Worm (Caenorhabditis elegans) whole organism, L1 larva: ENCODE results near the gene wht-4.
"Not testable (repeated sequence)": the region's sequence is repeated elsewhere in the genome, so short reads cannot be mapped to it uniquely, and the experiment has no call there.

Experiments
- C04F5.9 ChIP-seq: sonication (generic microtip); optimal IDR thresholded peaks from 2 replicates; lab custom pipeline; 2016; ENCODE audit warnings: missing genetic modification characterization, missing compliant biosample characterization
- aha-1 ChIP-seq: fragments of 150-350 bp; optimal IDR thresholded peaks from 2 replicates; lab custom pipeline; 2014; ENCODE audit warnings: missing biosample characterization, missing genetic modification characterization
- ceh-63 ChIP-seq: fragments of 200-800 bp; sonication (Bioruptor generic); optimal IDR thresholded peaks from 2 replicates; lab custom pipeline; 2018; ENCODE audit warnings: mild to moderate bottlenecking, missing genetic modification characterization, missing compliant biosample characterization
- ceh-88 ChIP-seq: fragments of 200-800 bp; sonication (Bioruptor generic); IDR thresholded peaks from 2 replicates; pipeline ENCODE4 v1.3.6; 2022; ENCODE audit warnings: missing genetic modification characterization, missing compliant biosample characterization
- efl-1 ChIP-seq, 4 experiments: fragments of 150-350 bp; optimal IDR thresholded peaks in 3 of 4; peaks in 1 of 4; 1 replicate in 1 of 4; 2 replicates in 3 of 4; lab custom pipeline; 2014; ENCODE audit warnings: missing biosample characterization in 2 of 4, missing genetic modification characterization in 2 of 4, missing genetic modification reagents in 2 of 4
- efl-3 ChIP-seq: fragments of 200-800 bp; sonication (Bioruptor generic); optimal IDR thresholded peaks from 2 replicates; lab custom pipeline; 2018; ENCODE audit warnings: mild to moderate bottlenecking, missing genetic modification characterization, missing compliant biosample characterization
- elt-2 ChIP-seq: sonication (generic microtip); optimal IDR thresholded peaks from 2 replicates; lab custom pipeline; 2016; ENCODE audit warnings: missing genetic modification characterization, mild to moderate bottlenecking, inconsistent platforms, missing compliant biosample characterization, missing genetic modification reagents
- elt-3 ChIP-seq, 6 experiments: fragments of 150-350 bp in 1 of 6; sonication (generic microtip); optimal IDR thresholded peaks; 2 replicates each; lab custom pipeline; 2017 to 2018; ENCODE audit warnings: missing biosample characterization in 6 of 6, missing genetic modification characterization in 6 of 6, inconsistent platforms in 1 of 6
- ets-5 ChIP-seq: fragments of 200-800 bp; sonication (Bioruptor generic); IDR thresholded peaks from 2 replicates; pipeline ENCODE4 v1.3.6; 2022; ENCODE audit warnings: missing genetic modification characterization, missing compliant biosample characterization
- fkh-10 ChIP-seq: sonication (generic microtip); optimal IDR thresholded peaks from 2 replicates; lab custom pipeline; 2017; ENCODE audit warnings: missing biosample characterization, missing genetic modification reagents, missing genetic modification characterization
- fos-1 ChIP-seq: fragments of 150-350 bp; optimal IDR thresholded peaks from 2 replicates; lab custom pipeline; 2014; ENCODE audit warnings: missing biosample characterization, missing genetic modification characterization
- hlh-17 ChIP-seq: fragments of 200-800 bp; sonication (Bioruptor generic); optimal IDR thresholded peaks from 2 replicates; lab custom pipeline; 2018; ENCODE audit warnings: missing genetic modification characterization, mild to moderate bottlenecking, missing compliant biosample characterization, moderate library complexity, borderline replicate concordance
- isw-1 ChIP-seq: fragments of 200-800 bp; sonication (Bioruptor generic); IDR thresholded peaks from 2 replicates; pipeline ENCODE4 v1.3.6; 2022; ENCODE audit warnings: missing genetic modification characterization, missing compliant biosample characterization
- jun-1 ChIP-seq: fragments of 150-350 bp; optimal IDR thresholded peaks from 2 replicates; lab custom pipeline; 2014; ENCODE audit warnings: missing biosample characterization, missing genetic modification reagents, missing genetic modification characterization
- lin-13 ChIP-seq: fragments of 150-350 bp; optimal IDR thresholded peaks from 2 replicates; lab custom pipeline; 2014; ENCODE audit warnings: missing biosample characterization, missing genetic modification reagents, missing genetic modification characterization
- lin-15B ChIP-seq: fragments of 150-350 bp; sonication (generic microtip); optimal IDR thresholded peaks from 3 replicates; lab custom pipeline; 2014; ENCODE audit warnings: missing biosample characterization, missing genetic modification characterization
- lin-35 ChIP-seq, 2 experiments: fragments of 150-350 bp; optimal IDR thresholded peaks; 2 replicates each; lab custom pipeline; 2014; ENCODE audit warnings: missing biosample characterization in 2 of 2, missing genetic modification characterization in 2 of 2, missing genetic modification reagents in 2 of 2
- lin-39 ChIP-seq: fragments of 150-350 bp; optimal IDR thresholded peaks from 2 replicates; lab custom pipeline; 2014; ENCODE audit warnings: missing biosample characterization, missing genetic modification reagents, missing genetic modification characterization
- mab-9 ChIP-seq: fragments of 200-800 bp; sonication (Bioruptor generic); IDR thresholded peaks from 2 replicates; pipeline ENCODE4 v1.3.6; 2022; ENCODE audit warnings: missing genetic modification reagents, missing genetic modification characterization, missing compliant biosample characterization
- mdl-1 ChIP-seq, 2 experiments: fragments of 150-350 bp; optimal IDR thresholded peaks; 2 replicates each; lab custom pipeline; 2014 to 2017; ENCODE audit warnings: missing biosample characterization in 2 of 2, missing genetic modification characterization in 2 of 2, inconsistent platforms in 1 of 2
- mef-2 ChIP-seq: fragments of 150-350 bp; optimal IDR thresholded peaks from 2 replicates; lab custom pipeline; 2014; ENCODE audit warnings: missing biosample characterization, missing genetic modification characterization
- nhr-11 ChIP-seq: fragments of 150-350 bp; optimal IDR thresholded peaks from 2 replicates; lab custom pipeline; 2014; ENCODE audit warnings: missing biosample characterization, missing genetic modification characterization
- nhr-90 ChIP-seq: sonication (generic microtip); optimal IDR thresholded peaks from 2 replicates; lab custom pipeline; 2016; ENCODE audit warnings: mild to moderate bottlenecking, missing genetic modification characterization, missing compliant biosample characterization; ENCODE audit not compliant: poor library complexity
- pag-3 ChIP-seq: sonication (generic microtip); optimal IDR thresholded peaks from 2 replicates; lab custom pipeline; 2017; ENCODE audit warnings: missing genetic modification characterization, mild to moderate bottlenecking, missing compliant biosample characterization, antibody characterized with exemption, borderline replicate concordance; ENCODE audit not compliant: insufficient read depth
- rnt-1 ChIP-seq: sonication (generic microtip); optimal IDR thresholded peaks from 2 replicates; lab custom pipeline; 2016; ENCODE audit warnings: mild to moderate bottlenecking, missing genetic modification characterization, moderate library complexity, missing compliant biosample characterization
- tbx-2 ChIP-seq: sonication (generic microtip); optimal IDR thresholded peaks from 2 replicates; lab custom pipeline; 2016; ENCODE audit warnings: missing genetic modification characterization, missing compliant biosample characterization
- tlp-1 ChIP-seq: fragments of 150-350 bp; optimal IDR thresholded peaks from 2 replicates; lab custom pipeline; 2014; ENCODE audit warnings: missing biosample characterization, missing genetic modification characterization
- unc-130 ChIP-seq: fragments of 150-350 bp; optimal IDR thresholded peaks from 2 replicates; lab custom pipeline; 2017; ENCODE audit warnings: missing biosample characterization, missing genetic modification characterization, inconsistent platforms
- unc-30 ChIP-seq: sonication (generic microtip); optimal IDR thresholded peaks from 2 replicates; lab custom pipeline; 2017; ENCODE audit warnings: missing biosample characterization, missing genetic modification characterization
- unc-86 ChIP-seq: sonication (generic microtip); optimal IDR thresholded peaks from 2 replicates; lab custom pipeline; 2016; ENCODE audit warnings: missing genetic modification characterization, missing compliant biosample characterization
- unc-98 ChIP-seq: fragments of 200-800 bp; sonication (Bioruptor generic); IDR thresholded peaks from 2 replicates; pipeline ENCODE4 v1.3.6; 2022; ENCODE audit warnings: missing genetic modification characterization, missing compliant biosample characterization
- vab-15 ChIP-seq: sonication (generic microtip); optimal IDR thresholded peaks from 2 replicates; lab custom pipeline; 2017; ENCODE audit warnings: missing genotype, mild to moderate bottlenecking, missing genetic modification characterization, missing compliant biosample characterization
- zag-1 ChIP-seq: fragments of 150-350 bp; optimal IDR thresholded peaks from 2 replicates; lab custom pipeline; 2014; ENCODE audit warnings: missing biosample characterization, missing genetic modification characterization
- ztf-4 ChIP-seq: fragments of 150-350 bp; optimal IDR thresholded peaks from 2 replicates; lab custom pipeline; 2014; ENCODE audit warnings: missing biosample characterization, missing genetic modification characterization

Gene wht-4

ce11 chrII:3277686-3278085 is 1.0 kb upstream of the wht-4 start, which contains the start of gene F02E11.4:
Gene F02E11.4, minus strand, starts transcription at chrII:3277786.
- TF ChIP-seq isw-1 (GFP tag; lab: Robert Waterston, UW) (no peak), unc-30 (no peak), fos-1 (tag; lab: Kevin White, UChicago) (no peak)
- TF ChIP-seq, all 84 proteins: peak for 0

ce11 chrII:3282353-3282752 is 3.6 kb downstream of the wht-4 start, which contains the start of gene nep-13:
Gene nep-13, plus strand, starts transcription at chrII:3282653.
- no peak for TF ChIP-seq mab-9
- TF ChIP-seq vab-15 (tag; lab: Kevin White, UChicago): no peak
- TF ChIP-seq unc-130 (tag; lab: Kevin White, UChicago): no peak
- TF ChIP-seq C04F5.9 (tag; lab: Kevin White, UChicago): no peak
- TF ChIP-seq unc-98 (GFP tag; lab: Robert Waterston, UW): no peak
- TF ChIP-seq elt-3 (tag; optimal IDR thresholded peaks at IDR 0.05; lab: Kevin White, UChicago): no peak
- no peak for TF ChIP-seq tlp-1 (tag; lab: Kevin White, UChicago)
- TF ChIP-seq mef-2: no peak
- TF ChIP-seq aha-1 (tag; lab: Kevin White, UChicago): no peak
- TF ChIP-seq unc-86 (tag; lab: Kevin White, UChicago): no peak
- no peak for TF ChIP-seq jun-1 (tag; lab: Kevin White, UChicago)
- TF ChIP-seq, all 84 proteins: peak for 0

ce11 chrII:3284558-3284957 is 5.8 kb downstream of the wht-4 start, which contains the start of gene scl-15:
Gene scl-15, minus strand, starts transcription at chrII:3284658.
- TF ChIP-seq ets-5 (GFP tag; lab: Robert Waterston, UW) (no peak), isw-1 (GFP tag; lab: Robert Waterston, UW) (no peak), aha-1 (tag; lab: Kevin White, UChicago) (no peak), ztf-4 (tag; lab: Kevin White, UChicago) (no peak)

- no peak for TF ChIP-seq efl-3
- no peak for TF ChIP-seq rnt-1 (tag; lab: Kevin White, UChicago)
- no peak for TF ChIP-seq fkh-10 (GFP tag; lab: Kevin White, UChicago)
- TF ChIP-seq lin-13 (GFP tag; lab: Kevin White, UChicago): no peak
These were observed 8.3 kb downstream of the wht-4 start, which contains the start of gene sri-63 for ce11 chrII:3287073-3287472. Gene sri-63, plus strand, starts transcription at chrII:3287373.

- TF ChIP-seq ceh-63; tlp-1 (tag; lab: Kevin White, UChicago); lin-15B: not testable (repeated sequence)
These were observed 11.8 kb downstream of the wht-4 start, which contains the start of gene F39E9.14 for ce11 chrII:3290544-3290943. Gene F39E9.14, minus strand, starts transcription at chrII:3290644.

ce11 chrII:3295193-3295592 is 16.5 kb downstream of the wht-4 start, which contains the start of gene btb-17:
Gene btb-17, plus strand, starts transcription at chrII:3295405.
- TF ChIP-seq aha-1 (tag; lab: Kevin White, UChicago) (no peak), mdl-1 (tag; optimal IDR thresholded peaks at IDR 0.05; lab: Kevin White, UChicago) (no peak), lin-13 (GFP tag; lab: Kevin White, UChicago) (no peak), nhr-90 (tag; lab: Kevin White, UChicago) (no peak), lin-35 (GFP tag; optimal IDR thresholded peaks at IDR 0.05; lab: Kevin White, UChicago) (peak in 1 of 2 experiments; percentile 27), zag-1 (tag; lab: Kevin White, UChicago) (no peak), pag-3 (tag; lab: Kevin White, UChicago) (no peak), nhr-11 (tag; lab: Kevin White, UChicago) (no peak), lin-39 (tag; lab: Kevin White, UChicago) (no peak), hlh-17 (GFP tag; lab: Kevin White, UChicago) (no peak), elt-2 (peak; percentile 73), efl-1 (optimal IDR thresholded peaks at IDR 0.05; lab: Kevin White, UChicago) (no peak), efl-1 (GFP tag; optimal IDR thresholded peaks at IDR 0.05 in 1 of 2; lab: Kevin White, UChicago) (no peak), ztf-4 (tag; lab: Kevin White, UChicago) (no peak), tbx-2 (no peak), ceh-88 (GFP tag; lab: Robert Waterston, UW) (no peak)
